Worm (Caenorhabditis elegans) whole organism, mixed stage, embryonic: ENCODE results near the gene F55G1.7.

ENCODE experiments used
- M03D4.4 ChIP-seq: sonication (generic microtip); optimal IDR thresholded peaks from 2 replicates; lab custom pipeline; 2017; ENCODE audit warnings: mild to moderate bottlenecking, missing genetic modification characterization, missing compliant biosample characterization
- bed-3 ChIP-seq: fragments of 200-800 bp; sonication (Bioruptor generic); optimal IDR thresholded peaks from 3 replicates; lab custom pipeline; 2018; ENCODE audit warnings: mild to moderate bottlenecking, missing genetic modification characterization, moderate library complexity, missing compliant biosample characterization
- blmp-1 ChIP-seq: fragments of 150-350 bp; optimal IDR thresholded peaks from 2 replicates; lab custom pipeline; 2014; ENCODE audit warnings: missing biosample characterization, missing genetic modification characterization
- ceh-39 ChIP-seq: fragments of 150-350 bp; optimal IDR thresholded peaks from 2 replicates; lab custom pipeline; 2014; ENCODE audit warnings: missing biosample characterization, missing genetic modification characterization
- ceh-43 ChIP-seq: fragments of 200-800 bp; sonication (Bioruptor generic); optimal IDR thresholded peaks from 2 replicates; lab custom pipeline; 2018; ENCODE audit warnings: mild to moderate bottlenecking, missing genetic modification characterization, moderate library complexity, missing compliant biosample characterization
- ceh-83 ChIP-seq: fragments of 200-800 bp; sonication (Bioruptor generic); optimal IDR thresholded peaks from 2 replicates; lab custom pipeline; 2018; ENCODE audit warnings: mild to moderate bottlenecking, missing genetic modification characterization, missing compliant biosample characterization
- ces-1 ChIP-seq: fragments of 150-350 bp; optimal IDR thresholded peaks from 2 replicates; lab custom pipeline; 2014; ENCODE audit warnings: missing biosample characterization, missing genetic modification reagents, missing genetic modification characterization
- cnd-1 ChIP-seq: fragments of 200-800 bp; sonication (Bioruptor generic); optimal IDR thresholded peaks from 2 replicates; lab custom pipeline; 2018; ENCODE audit warnings: mild to moderate bottlenecking, missing genetic modification characterization, missing compliant biosample characterization
- drap-1 ChIP-seq: fragments of 200-800 bp; sonication (Bioruptor generic); optimal IDR thresholded peaks from 3 replicates; lab custom pipeline; 2018; ENCODE audit warnings: mild to moderate bottlenecking, missing genetic modification characterization, missing compliant biosample characterization
- elt-1 ChIP-seq: sonication (generic microtip); optimal IDR thresholded peaks from 2 replicates; lab custom pipeline; 2017; ENCODE audit warnings: missing genetic modification characterization, mild to moderate bottlenecking, missing compliant biosample characterization, antibody characterized with exemption, moderate library complexity, borderline replicate concordance; ENCODE audit not compliant: insufficient read depth
- elt-3 ChIP-seq: fragments of 150-350 bp; optimal IDR thresholded peaks from 2 replicates; lab custom pipeline; 2014; ENCODE audit warnings: missing biosample characterization, missing genetic modification characterization
- ham-2 ChIP-seq: fragments of 200-800 bp; sonication (Bioruptor generic); optimal IDR thresholded peaks from 2 replicates; lab custom pipeline; 2018; ENCODE audit warnings: mild to moderate bottlenecking, missing genetic modification characterization, missing compliant biosample characterization
- hlh-1 ChIP-seq: fragments of 150-350 bp; optimal IDR thresholded peaks from 2 replicates; lab custom pipeline; 2014; ENCODE audit warnings: missing biosample characterization, missing genetic modification reagents, missing genetic modification characterization
- lin-13 ChIP-seq: fragments of 150-350 bp; optimal IDR thresholded peaks from 2 replicates; lab custom pipeline; 2014; ENCODE audit warnings: missing biosample characterization, missing genetic modification characterization
- lin-32 ChIP-seq: fragments of 200-800 bp; sonication (Bioruptor generic); optimal IDR thresholded peaks from 2 replicates; lab custom pipeline; 2018; ENCODE audit warnings: mild to moderate bottlenecking, missing genetic modification characterization, missing compliant biosample characterization
- lsy-2 ChIP-seq: fragments of 150-350 bp; optimal IDR thresholded peaks from 2 replicates; lab custom pipeline; 2014; ENCODE audit warnings: missing biosample characterization, missing genetic modification characterization
- mab-5 ChIP-seq: fragments of 150-350 bp; optimal IDR thresholded peaks from 2 replicates; lab custom pipeline; 2014; ENCODE audit warnings: missing biosample characterization, missing genetic modification characterization
- mep-1 ChIP-seq: fragments of 150-350 bp; optimal IDR thresholded peaks from 2 replicates; lab custom pipeline; 2017; ENCODE audit warnings: missing biosample characterization, missing genetic modification reagents, missing genetic modification characterization, inconsistent platforms
- mls-2 ChIP-seq: sonication (generic microtip); optimal IDR thresholded peaks from 2 replicates; lab custom pipeline; 2016; ENCODE audit warnings: mild to moderate bottlenecking, missing genetic modification characterization, moderate library complexity, missing compliant biosample characterization
- nhr-12 ChIP-seq: fragments of 150-350 bp; optimal IDR thresholded peaks from 2 replicates; lab custom pipeline; 2014; ENCODE audit warnings: missing biosample characterization, missing genetic modification characterization
- nhr-2 ChIP-seq: fragments of 150-350 bp; optimal IDR thresholded peaks from 2 replicates; lab custom pipeline; 2014; ENCODE audit warnings: missing biosample characterization, missing genetic modification characterization
- nhr-237 ChIP-seq: fragments of 150-350 bp; optimal IDR thresholded peaks from 2 replicates; lab custom pipeline; 2014; ENCODE audit warnings: missing biosample characterization, missing genetic modification characterization
- nhr-28 ChIP-seq: fragments of 150-350 bp; optimal IDR thresholded peaks from 2 replicates; lab custom pipeline; 2014; ENCODE audit warnings: missing biosample characterization, missing genetic modification characterization
- nhr-76 ChIP-seq: sonication (generic microtip); optimal IDR thresholded peaks from 2 replicates; lab custom pipeline; 2017; ENCODE audit warnings: missing biosample characterization, missing genetic modification characterization
- pha-4 ChIP-seq: fragments of 150-350 bp; optimal IDR thresholded peaks from 2 replicates; lab custom pipeline; 2018; ENCODE audit warnings: missing biosample characterization, missing genetic modification reagents, missing genetic modification characterization
- sem-2 ChIP-seq: fragments of 200-800 bp; sonication (Bioruptor generic); optimal IDR thresholded peaks from 2 replicates; lab custom pipeline; 2018; ENCODE audit warnings: mild to moderate bottlenecking, missing genetic modification characterization, missing compliant biosample characterization
- snpc-4 ChIP-seq: fragments of 150-350 bp; optimal IDR thresholded peaks from 2 replicates; lab custom pipeline; 2014; ENCODE audit warnings: missing biosample characterization, missing genetic modification characterization
- sptf-1 ChIP-seq: sonication (generic microtip); optimal IDR thresholded peaks from 2 replicates; lab custom pipeline; 2017; ENCODE audit warnings: mild to moderate bottlenecking, missing genetic modification characterization, moderate library complexity, missing compliant biosample characterization
- unc-120 ChIP-seq: sonication (generic microtip); optimal IDR thresholded peaks from 2 replicates; lab custom pipeline; 2017; ENCODE audit warnings: missing genetic modification characterization, missing compliant biosample characterization; ENCODE audit not compliant: poor library complexity, severe bottlenecking
- unc-39 ChIP-seq: fragments of 150-350 bp; optimal IDR thresholded peaks from 2 replicates; lab custom pipeline; 2014; ENCODE audit warnings: missing biosample characterization, missing genetic modification characterization
- unc-62 ChIP-seq: fragments of 150-350 bp; optimal IDR thresholded peaks from 2 replicates; lab custom pipeline; 2014; ENCODE audit warnings: missing biosample characterization, missing genetic modification reagents, missing genetic modification characterization
- zip-8 ChIP-seq: fragments of 150-350 bp; optimal IDR thresholded peaks from 2 replicates; lab custom pipeline; 2014; ENCODE audit warnings: missing biosample characterization, missing genetic modification characterization
- ztf-11 ChIP-seq: fragments of 150-350 bp; optimal IDR thresholded peaks from 2 replicates; lab custom pipeline; 2014; ENCODE audit warnings: missing biosample characterization, missing genetic modification characterization

F55G1.7 gene

ce11 chrIV:7447556-7447955 is 22.1 kb downstream of the F55G1.7 start, which contains the start of gene B0496.2:
Gene B0496.2 (plus strand): TSS chrIV:7447856.
- TF ChIP-seq nhr-28 (tag; lab: Kevin White, UChicago) (no peak), mab-5 (no peak), nhr-12 (tag; lab: Kevin White, UChicago) (no peak), sem-2 (no peak), bed-3 (no peak), M03D4.4 (tag; lab: Kevin White, UChicago) (no peak), nhr-2 (no peak), ham-2 (no peak), lsy-2 (tag; lab: Kevin White, UChicago) (no peak), blmp-1 (tag; lab: Kevin White, UChicago) (no peak), mep-1 (tag; lab: Kevin White, UChicago) (no peak), pha-4 (tag; lab: Kevin White, UChicago) (no peak), cnd-1 (no peak), ceh-83 (GFP tag; lab: Kevin White, UChicago) (no peak), drap-1 (GFP tag; lab: Kevin White, UChicago) (no peak)

ce11 chrIV:7445995-7446394 is 23.6 kb downstream of the F55G1.7 start, which contains the start of gene B0496.1:
Gene B0496.1 (plus strand): TSS chrIV:7446295.
- TF ChIP-seq unc-39 (tag; lab: Kevin White, UChicago) (no peak), ceh-39 (tag; lab: Kevin White, UChicago) (no peak), unc-62 (no peak), blmp-1 (tag; lab: Kevin White, UChicago) (no peak), drap-1 (GFP tag; lab: Kevin White, UChicago) (no peak), nhr-12 (tag; lab: Kevin White, UChicago) (no peak), mep-1 (tag; lab: Kevin White, UChicago) (no peak), mls-2 (no peak), ceh-43 (GFP tag; lab: Kevin White, UChicago) (no peak), sem-2 (no peak)

ce11 chrIV:7445236-7445635 is 24.4 kb downstream of the F55G1.7 start, which contains the start of gene valv-1:
Gene valv-1 (minus strand): TSS chrIV:7445336.
- TF ChIP-seq M03D4.4 (tag; lab: Kevin White, UChicago) (no peak), mep-1 (tag; lab: Kevin White, UChicago) (no peak), elt-1 (tag; lab: Kevin White, UChicago) (no peak), ces-1 (GFP tag; lab: Kevin White, UChicago) (no peak), cnd-1 (no peak), ceh-43 (GFP tag; lab: Kevin White, UChicago) (no peak), lin-13 (tag; lab: Kevin White, UChicago) (no peak), hlh-1 (tag; lab: Kevin White, UChicago) (no peak), nhr-2 (no peak), ham-2 (no peak), pha-4 (tag; lab: Kevin White, UChicago) (no peak), unc-120 (tag; lab: Kevin White, UChicago) (no peak), ztf-11 (tag; lab: Kevin White, UChicago) (no peak), nhr-237 (tag; lab: Kevin White, UChicago) (no peak), nhr-76 (tag; lab: Kevin White, UChicago) (no peak), bed-3 (no peak), nhr-12 (tag; lab: Kevin White, UChicago) (no peak)

DNA sequence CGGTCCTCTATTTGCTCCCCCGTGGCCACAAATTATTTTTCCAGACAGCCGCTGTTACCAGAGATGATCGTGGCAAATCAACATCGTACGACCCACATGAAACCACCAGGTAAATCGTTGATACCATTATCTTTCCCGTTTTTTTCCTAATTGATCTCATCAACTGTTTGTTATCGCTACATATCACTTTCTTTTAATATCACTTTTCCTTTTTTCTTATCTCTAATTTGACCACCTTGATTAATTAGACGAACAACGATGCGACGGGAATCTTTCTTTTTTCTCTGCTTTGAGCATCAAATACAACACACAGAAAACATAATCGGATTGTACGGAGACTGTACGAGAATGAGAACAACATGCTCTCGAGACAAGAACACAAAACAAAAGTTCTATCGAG is 29.4 kb downstream of the F55G1.7 start:
- TF ChIP-seq pha-4 (tag; lab: Kevin White, UChicago) = no peak
- TF ChIP-seq lin-32 = no peak
- TF ChIP-seq bed-3 = no peak
- TF ChIP-seq drap-1 (GFP tag; lab: Kevin White, UChicago) = no peak
- no peak for TF ChIP-seq nhr-12 (tag; lab: Kevin White, UChicago)
- TF ChIP-seq ces-1 (GFP tag; lab: Kevin White, UChicago) = no peak
- no peak for TF ChIP-seq elt-3 (tag; lab: Kevin White, UChicago)
- no peak for TF ChIP-seq mep-1 (tag; lab: Kevin White, UChicago)
- TF ChIP-seq unc-120 (tag; lab: Kevin White, UChicago) = no peak
- no peak for TF ChIP-seq hlh-1 (tag; lab: Kevin White, UChicago)
- TF ChIP-seq sptf-1 (tag; lab: Kevin White, UChicago) = no peak
- TF ChIP-seq M03D4.4 (tag; lab: Kevin White, UChicago) = no peak

DNA sequence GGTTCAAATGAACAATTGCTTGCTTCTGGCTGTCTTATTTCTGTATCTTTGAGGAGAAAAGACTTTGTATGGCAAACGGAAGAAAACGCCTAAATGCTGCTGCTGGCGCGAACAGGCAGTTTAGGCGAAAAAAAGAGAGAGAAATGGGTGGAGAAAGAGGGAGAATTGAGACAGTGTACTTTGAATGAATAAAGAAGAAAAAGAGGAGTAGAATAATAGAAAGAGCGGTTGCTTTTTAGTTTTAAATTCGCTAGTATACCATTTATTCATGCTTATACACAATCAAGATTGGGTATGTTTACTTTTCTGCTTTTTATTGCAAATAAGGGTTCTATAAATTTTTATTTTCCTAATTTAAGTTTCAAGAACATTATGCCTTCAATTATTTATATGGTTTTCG is 30.3 kb downstream of the F55G1.7 start:
- no peak for TF ChIP-seq ceh-83 (GFP tag; lab: Kevin White, UChicago)
- TF ChIP-seq unc-120 (tag; lab: Kevin White, UChicago) = no peak
- no peak for TF ChIP-seq sem-2
- no peak for TF ChIP-seq nhr-28 (tag; lab: Kevin White, UChicago)
- TF ChIP-seq M03D4.4 (tag; lab: Kevin White, UChicago) = no peak
- no peak for TF ChIP-seq nhr-12 (tag; lab: Kevin White, UChicago)
- TF ChIP-seq ces-1 (GFP tag; lab: Kevin White, UChicago) = no peak
- no peak for TF ChIP-seq lsy-2 (tag; lab: Kevin White, UChicago)
- TF ChIP-seq pha-4 (tag; lab: Kevin White, UChicago) = no peak
- TF ChIP-seq ceh-43 (GFP tag; lab: Kevin White, UChicago) = no peak
- no peak for TF ChIP-seq snpc-4
- no peak for TF ChIP-seq ham-2
- no peak for TF ChIP-seq zip-8 (tag; lab: Kevin White, UChicago)
- no peak for TF ChIP-seq bed-3
